Worm (Caenorhabditis elegans) whole organism, L4/young adult: Measurements from ENCODE around the gene gcy-29.

Source experiments
- W03F9.2 ChIP-seq: fragments of 150-350 bp; optimal IDR thresholded peaks from 2 replicates; lab custom pipeline; 2014; ENCODE audit warnings: missing biosample characterization, missing genetic modification characterization
- dao-5 ChIP-seq: sonication (generic microtip); optimal IDR thresholded peaks from 2 replicates; lab custom pipeline; 2016; ENCODE audit warnings: missing genotype, missing genetic modification characterization, moderate library complexity, missing compliant biosample characterization
- him-1 ChIP-seq: sonication (generic microtip); optimal IDR thresholded peaks from 2 replicates; lab custom pipeline; 2016; ENCODE audit warnings: missing genotype, missing genetic modification reagents, missing genetic modification characterization, missing compliant biosample characterization

ce11 chrII:14515017-14515416 lies 33.6 kb downstream of the gcy-29 start, which contains the start of gene K10H10.9:
- TF ChIP-seq him-1 (tag; lab: Kevin White, UChicago) (no peak), dao-5 (tag; lab: Kevin White, UChicago) (no peak), W03F9.2 (tag; lab: Kevin White, UChicago) (no peak)
